Fruit fly (Drosophila melanogaster) whole organism, embryonic: ENCODE results near the gene CG32551.

ENCODE experiments used
- Asciz ChIP-seq: fragments of 200-800 bp; sonication (Bioruptor generic); optimal IDR thresholded peaks from 2 replicates; lab custom pipeline; 2017; ENCODE audit warnings: missing biosample characterization, mild to moderate bottlenecking, missing genetic modification characterization, missing genetic modification reagents
- Atf6 ChIP-seq: fragments of 200-800 bp; sonication (Bioruptor generic); IDR thresholded peaks from 2 replicates; pipeline ENCODE4 v1.3.6; 2022; ENCODE audit warnings: missing biosample characterization, missing genetic modification characterization
- CG10209 ChIP-seq: fragments of 200-800 bp; sonication (Bioruptor generic); optimal IDR thresholded peaks from 3 replicates; lab custom pipeline; 2017; ENCODE audit warnings: missing biosample characterization, mild to moderate bottlenecking, missing genetic modification characterization, missing genetic modification reagents
- CG10267 ChIP-seq: fragments of 200-800 bp; sonication (Bioruptor generic); optimal IDR thresholded peaks from 2 replicates; lab custom pipeline; 2018; ENCODE audit warnings: missing biosample characterization, mild to moderate bottlenecking, missing genetic modification characterization, moderate library complexity
- CG10959 ChIP-seq: fragments of 200-800 bp; sonication (Bioruptor generic); IDR thresholded peaks from 2 replicates; pipeline ENCODE4 v1.3.6; 2022; ENCODE audit warnings: missing biosample characterization, missing genetic modification characterization
- CG11398 ChIP-seq: fragments of 200-800 bp; sonication (Bioruptor generic); optimal IDR thresholded peaks from 2 replicates; lab custom pipeline; 2016; ENCODE audit warnings: missing biosample characterization, missing genetic modification characterization
- CG11504 ChIP-seq: fragments of 200-800 bp; sonication (Bioruptor generic); optimal IDR thresholded peaks from 3 replicates; lab custom pipeline; 2019; ENCODE audit warnings: missing biosample characterization, mild to moderate bottlenecking, missing genetic modification characterization, moderate library complexity
- CG12236 ChIP-seq: fragments of 200-800 bp; sonication (Bioruptor generic); optimal IDR thresholded peaks from 2 replicates; lab custom pipeline; 2016; ENCODE audit warnings: missing biosample characterization, missing genetic modification characterization
- CG15601 ChIP-seq: fragments of 200-800 bp; sonication (Bioruptor generic); optimal IDR thresholded peaks from 3 replicates; lab custom pipeline; 2019; ENCODE audit warnings: missing biosample characterization, mild to moderate bottlenecking, missing genetic modification characterization, moderate library complexity
- CG17802 ChIP-seq: fragments of 200-800 bp; sonication (Bioruptor generic); optimal IDR thresholded peaks from 2 replicates; lab custom pipeline; 2018; ENCODE audit warnings: missing biosample characterization, mild to moderate bottlenecking, missing genetic modification characterization, moderate library complexity
- CG2199 ChIP-seq: fragments of 200-800 bp; sonication (Bioruptor generic); IDR thresholded peaks from 3 replicates; pipeline ENCODE4 v1.3.6; 2022; ENCODE audit warnings: missing biosample characterization, missing genetic modification characterization
- CG2678 ChIP-seq: fragments of 200-800 bp; sonication (Bioruptor generic); optimal IDR thresholded peaks from 3 replicates; lab custom pipeline; 2019; ENCODE audit warnings: missing biosample characterization, mild to moderate bottlenecking, missing genetic modification characterization, moderate library complexity
- CG2712 ChIP-seq: fragments of 200-800 bp; optimal IDR thresholded peaks from 3 replicates; lab custom pipeline; 2019; ENCODE audit warnings: missing biosample characterization, mild to moderate bottlenecking, missing genetic modification characterization, moderate library complexity
- CG7839 ChIP-seq: fragments of 200-800 bp; sonication (Bioruptor generic); optimal IDR thresholded peaks from 3 replicates; lab custom pipeline; 2018; ENCODE audit warnings: missing biosample characterization, mild to moderate bottlenecking, missing genetic modification characterization, moderate library complexity
- CG7963 ChIP-seq: fragments of 200-800 bp; sonication (Bioruptor generic); IDR thresholded peaks from 3 replicates; pipeline ENCODE4 v1.3.6; 2022; ENCODE audit warnings: missing biosample characterization, missing genetic modification characterization; ENCODE audit not compliant: partially characterized antibody
- CG8388 ChIP-seq: fragments of 200-800 bp; sonication (Bioruptor generic); optimal IDR thresholded peaks from 2 replicates; lab custom pipeline; 2019; ENCODE audit warnings: missing biosample characterization, mild to moderate bottlenecking, missing genetic modification characterization, moderate library complexity
- CG9215 ChIP-seq: fragments of 200-800 bp; sonication (Bioruptor generic); IDR thresholded peaks from 2 replicates; pipeline ENCODE4 v1.3.6; 2022; ENCODE audit warnings: missing biosample characterization, missing genetic modification characterization
- CG9727 ChIP-seq: fragments of 200-800 bp; sonication (Bioruptor generic); optimal IDR thresholded peaks from 3 replicates; lab custom pipeline; 2017; ENCODE audit warnings: missing biosample characterization, mild to moderate bottlenecking, missing genetic modification characterization
- Dbx ChIP-seq: fragments of 200-800 bp; sonication (Bioruptor generic); IDR thresholded peaks from 3 replicates; pipeline ENCODE4 v1.3.6; 2022; ENCODE audit warnings: missing biosample characterization, missing genetic modification characterization
- Fer2 ChIP-seq: fragments of 200-800 bp; sonication (Bioruptor generic); optimal IDR thresholded peaks from 2 replicates; lab custom pipeline; 2018; ENCODE audit warnings: missing biosample characterization, mild to moderate bottlenecking, missing genetic modification characterization, moderate library complexity
- Gug ChIP-seq: fragments of 200-800 bp; sonication (Bioruptor generic); IDR thresholded peaks from 4 replicates; pipeline ENCODE4 v1.3.6; 2022; ENCODE audit warnings: missing biosample characterization, missing genetic modification characterization
- HLH54F ChIP-seq: fragments of 200-800 bp; sonication (Bioruptor generic); optimal IDR thresholded peaks from 3 replicates; lab custom pipeline; 2016; ENCODE audit warnings: missing biosample characterization, missing genetic modification characterization
- Hmx ChIP-seq: fragments of 200-800 bp; sonication (Bioruptor generic); optimal IDR thresholded peaks from 2 replicates; lab custom pipeline; 2016; ENCODE audit warnings: missing biosample characterization, missing genetic modification characterization
- Hr78 ChIP-seq, 2 experiments: fragments of 200-800 bp in 1 of 2; fragments of >200 bp in 1 of 2; sonication (Bioruptor generic) in 1 of 2; optimal IDR thresholded peaks; 2 replicates each; lab custom pipeline; 2017 to 2019; ENCODE audit warnings: missing biosample characterization in 2 of 2, missing genetic modification characterization in 2 of 2, mild to moderate bottlenecking in 1 of 2, moderate library complexity in 1 of 2
- Jarid2 ChIP-seq: fragments of 200-800 bp; sonication (Bioruptor generic); optimal IDR thresholded peaks from 3 replicates; lab custom pipeline; 2017; ENCODE audit warnings: mild to moderate bottlenecking, missing biosample characterization, missing genetic modification reagents, missing genetic modification characterization
- Opbp ChIP-seq: fragments of 200-800 bp; sonication (Bioruptor generic); IDR thresholded peaks from 3 replicates; pipeline ENCODE4 v1.3.6; 2022; ENCODE audit warnings: missing biosample characterization, missing genetic modification characterization; ENCODE audit not compliant: partially characterized antibody
- Optix ChIP-seq: fragments of 200-800 bp; sonication (Bioruptor generic); IDR thresholded peaks from 3 replicates; pipeline ENCODE4 v1.3.6; 2022; ENCODE audit warnings: missing biosample characterization, missing genetic modification characterization
- Ravus ChIP-seq: fragments of 200-800 bp; sonication (Bioruptor generic); IDR thresholded peaks from 2 replicates; pipeline ENCODE4 v1.3.6; 2022; ENCODE audit warnings: missing biosample characterization, missing genetic modification characterization
- Ssrp ChIP-seq: fragments of 200-800 bp; sonication (Bioruptor generic); optimal IDR thresholded peaks from 2 replicates; lab custom pipeline; 2018; ENCODE audit warnings: missing biosample characterization, mild to moderate bottlenecking, missing genetic modification characterization, moderate library complexity
- insv ChIP-seq, 2 experiments: fragments of 200-800 bp; sonication (Bioruptor generic); optimal IDR thresholded peaks; 3 replicates each; lab custom pipeline; 2016 to 2018; ENCODE audit warnings: missing biosample characterization in 2 of 2, missing genetic modification characterization in 2 of 2
- jumu ChIP-seq: fragments of 200-800 bp; sonication (Bioruptor generic); optimal IDR thresholded peaks from 3 replicates; lab custom pipeline; 2016; ENCODE audit warnings: missing biosample characterization, missing genetic modification characterization
- lab ChIP-seq: fragments of 200-800 bp; sonication (Bioruptor generic); optimal IDR thresholded peaks from 3 replicates; lab custom pipeline; 2017; ENCODE audit warnings: missing biosample characterization, missing genetic modification characterization, mild to moderate bottlenecking, moderate library complexity, missing genetic modification reagents
- lbe ChIP-seq: fragments of 200-800 bp; sonication (Bioruptor generic); optimal IDR thresholded peaks from 2 replicates; lab custom pipeline; 2016; ENCODE audit warnings: missing biosample characterization, mild to moderate bottlenecking, missing genetic modification characterization
- luna ChIP-seq: fragments of 200-800 bp; sonication (Bioruptor generic); optimal IDR thresholded peaks from 2 replicates; lab custom pipeline; 2016; ENCODE audit warnings: missing biosample characterization, missing genetic modification characterization
- mld ChIP-seq: fragments of 200-800 bp; sonication (Bioruptor generic); IDR thresholded peaks from 3 replicates; pipeline ENCODE4 v1.3.6; 2022; ENCODE audit warnings: missing biosample characterization, missing genetic modification characterization; ENCODE audit not compliant: partially characterized antibody
- nom ChIP-seq: fragments of 200-800 bp; sonication (Bioruptor generic); optimal IDR thresholded peaks from 2 replicates; lab custom pipeline; 2017; ENCODE audit warnings: missing biosample characterization, missing genetic modification characterization, mild to moderate bottlenecking, moderate library complexity, missing genetic modification reagents
- pb ChIP-seq: fragments of 200-800 bp; sonication (Bioruptor generic); optimal IDR thresholded peaks from 3 replicates; lab custom pipeline; 2016; ENCODE audit warnings: missing biosample characterization, missing genetic modification characterization
- peb ChIP-seq: fragments of 200-800 bp; sonication (Bioruptor generic); IDR thresholded peaks from 2 replicates; pipeline ENCODE4 v1.3.6; 2022; ENCODE audit warnings: missing biosample characterization, missing genetic modification characterization
- phol ChIP-seq: fragments of 200-800 bp; sonication (Bioruptor generic); optimal IDR thresholded peaks from 3 replicates; lab custom pipeline; 2018; ENCODE audit warnings: missing biosample characterization, mild to moderate bottlenecking, missing genetic modification characterization, moderate library complexity
- prd ChIP-seq, 3 experiments: fragments of >200 bp in 2 of 3; fragments of 200-800 bp in 1 of 3; sonication (Bioruptor generic) in 1 of 3; optimal IDR thresholded peaks in 2 of 3; IDR thresholded peaks in 1 of 3; 2 replicates in 2 of 3; 3 replicates in 1 of 3; pipeline versions ENCODE4 v1.3.6 to Lab custom; 2017 to 2022; ENCODE audit warnings: missing biosample characterization in 1 of 3, missing genetic modification characterization in 1 of 3
- sd ChIP-seq: fragments of 200-800 bp; sonication (Bioruptor generic); optimal IDR thresholded peaks from 3 replicates; lab custom pipeline; 2018; ENCODE audit warnings: missing biosample characterization, mild to moderate bottlenecking, missing genetic modification characterization, moderate library complexity
- sens ChIP-seq: fragments of 200-800 bp; sonication (Bioruptor generic); peaks from one replicate; lab custom pipeline; 2016; ENCODE audit warnings: missing biosample characterization, missing genetic modification characterization
- sisA ChIP-seq: fragments of 200-800 bp; sonication (Bioruptor generic); IDR thresholded peaks from 2 replicates; pipeline ENCODE4 v1.3.6; 2022; ENCODE audit warnings: missing biosample characterization, missing genetic modification characterization
- sqz ChIP-seq: fragments of 200-800 bp; sonication (Bioruptor generic); optimal IDR thresholded peaks from 3 replicates; lab custom pipeline; 2018; ENCODE audit warnings: missing biosample characterization, mild to moderate bottlenecking, missing genetic modification characterization
- ssp ChIP-seq: fragments of 200-800 bp; sonication (Bioruptor generic); IDR thresholded peaks from 2 replicates; pipeline ENCODE4 v1.3.6; 2022; ENCODE audit warnings: missing biosample characterization, missing genetic modification characterization
- tin ChIP-seq: fragments of 200-800 bp; sonication (Bioruptor generic); optimal IDR thresholded peaks from 3 replicates; lab custom pipeline; 2016; ENCODE audit warnings: missing biosample characterization, missing genetic modification characterization
- trem ChIP-seq: fragments of 200-800 bp; optimal IDR thresholded peaks from 3 replicates; lab custom pipeline; 2019; ENCODE audit warnings: missing biosample characterization, mild to moderate bottlenecking, missing genetic modification characterization, moderate library complexity
- yki ChIP-seq: fragments of >200 bp; optimal IDR thresholded peaks from 3 replicates; lab custom pipeline; 2018

Gene CG32551

dm6 chrX:18439367-18439766 is 699 bp downstream of the CG32551 start, which contains the start of gene CG43841:
Gene CG43841 (plus strand): TSS chrX:18439667.
- TF ChIP-seq CG12236 (GFP tag; lab: Kevin White, UChicago) (no peak), jumu (GFP tag; lab: Kevin White, UChicago) (no peak), lab (GFP tag; lab: Kevin White, UChicago) (no peak), mld (GFP tag; lab: Robert Waterston, UW) (no peak), CG11398 (no peak), CG8388 (no peak), CG2199 (no peak), yki (lab: Kevin White, UChicago) (no peak), CG7963 (GFP tag; lab: Robert Waterston, UW) (no peak), CG9727 (GFP tag; lab: Kevin White, UChicago) (no peak), Fer2 (tag; lab: Kevin White, UChicago) (no peak), sens (no peak)

dm6 chrX:18440481-18440880 is 1.8 kb downstream of the CG32551 start, which contains the start of gene CG32548:
Gene CG32548 (minus strand): TSS chrX:18440581.
- TF ChIP-seq CG17802 (tag; lab: Kevin White, UChicago), result no peak
- TF ChIP-seq luna (GFP tag; lab: Kevin White, UChicago), result no peak
- TF ChIP-seq ssp, result no peak
- TF ChIP-seq peb, result no peak
- TF ChIP-seq CG10267 (tag; lab: Kevin White, UChicago), result no peak
- TF ChIP-seq sisA (GFP tag; lab: Robert Waterston, UW), result no peak

dm6 chrX:18452717-18453116 is 14.0 kb downstream of the CG32551 start:
- TF ChIP-seq prd (optimal IDR thresholded peaks at IDR 0.05; lab: Kevin White, UChicago) (no peak), prd (GFP tag; IDR thresholded peaks at IDR 0.05; lab: Robert Waterston, UW) (peak; percentile 14; the same call in 1 of the 3 replicates), CG11504 (no peak), HLH54F (GFP tag; lab: Kevin White, UChicago) (no peak), Hmx (GFP tag; lab: Kevin White, UChicago) (no peak), Gug (GFP tag; lab: Robert Waterston, UW) (no peak), Opbp (GFP tag; lab: Robert Waterston, UW) (no peak), CG7839 (tag; lab: Kevin White, UChicago) (no peak), tin (GFP tag; lab: Kevin White, UChicago) (no peak), Ravus (GFP tag; lab: Robert Waterston, UW) (no peak), CG10209 (GFP tag; lab: Kevin White, UChicago) (no peak), Optix (no peak), Hr78 (GFP tag; optimal IDR thresholded peaks at IDR 0.05; lab: Kevin White, UChicago) (no peak), sqz (GFP tag; lab: Kevin White, UChicago) (no peak), nom (no peak), luna (GFP tag; lab: Kevin White, UChicago) (no peak), Dbx (GFP tag; lab: Robert Waterston, UW) (peak; percentile 39; the same call in 1 of the 3 replicates), Asciz (no peak), Atf6 (GFP tag; lab: Robert Waterston, UW) (no peak), Ssrp (tag; lab: Kevin White, UChicago) (no peak), Jarid2 (GFP tag; lab: Kevin White, UChicago) (no peak), CG10959 (GFP tag; lab: Robert Waterston, UW) (no peak), CG15601 (no peak), CG2712 (tag; lab: Kevin White, UChicago) (no peak), CG9215 (GFP tag; lab: Robert Waterston, UW) (peak; percentile 16; the same call in 1 of the 2 replicates), CG2678 (tag; lab: Kevin White, UChicago) (peak; percentile 6), insv (GFP tag; optimal IDR thresholded peaks at IDR 0.05; lab: Kevin White, UChicago) (no peak), lbe (GFP tag; lab: Kevin White, UChicago) (no peak), phol (no peak), trem (tag; lab: Kevin White, UChicago) (no peak), sd (tag; lab: Kevin White, UChicago) (no peak), pb (GFP tag; lab: Kevin White, UChicago) (no peak)
